Fruit fly (Drosophila melanogaster) whole organism, prepupa: ENCODE data around the gene Gdi.

ENCODE experiments used
- CG32006 ChIP-seq: fragments of 200-800 bp; sonication (Bioruptor generic); optimal IDR thresholded peaks from 3 replicates; lab custom pipeline; 2017; ENCODE audit warnings: missing biosample characterization, mild to moderate bottlenecking, missing genetic modification characterization
- CG6276 ChIP-seq: fragments of 200-800 bp; sonication (Bioruptor generic); optimal IDR thresholded peaks from 2 replicates; lab custom pipeline; 2017; ENCODE audit warnings: missing biosample characterization, mild to moderate bottlenecking, missing genetic modification characterization
- OdsH ChIP-seq: fragments of 200-800 bp; sonication (Bioruptor generic); optimal IDR thresholded peaks from 3 replicates; lab custom pipeline; 2016; ENCODE audit warnings: missing biosample characterization, missing genetic modification characterization
- Sox102F ChIP-seq: fragments of 200-800 bp; sonication (Bioruptor generic); optimal IDR thresholded peaks from 2 replicates; lab custom pipeline; 2016; ENCODE audit warnings: missing biosample characterization, mild to moderate bottlenecking, missing genetic modification characterization

DNA sequence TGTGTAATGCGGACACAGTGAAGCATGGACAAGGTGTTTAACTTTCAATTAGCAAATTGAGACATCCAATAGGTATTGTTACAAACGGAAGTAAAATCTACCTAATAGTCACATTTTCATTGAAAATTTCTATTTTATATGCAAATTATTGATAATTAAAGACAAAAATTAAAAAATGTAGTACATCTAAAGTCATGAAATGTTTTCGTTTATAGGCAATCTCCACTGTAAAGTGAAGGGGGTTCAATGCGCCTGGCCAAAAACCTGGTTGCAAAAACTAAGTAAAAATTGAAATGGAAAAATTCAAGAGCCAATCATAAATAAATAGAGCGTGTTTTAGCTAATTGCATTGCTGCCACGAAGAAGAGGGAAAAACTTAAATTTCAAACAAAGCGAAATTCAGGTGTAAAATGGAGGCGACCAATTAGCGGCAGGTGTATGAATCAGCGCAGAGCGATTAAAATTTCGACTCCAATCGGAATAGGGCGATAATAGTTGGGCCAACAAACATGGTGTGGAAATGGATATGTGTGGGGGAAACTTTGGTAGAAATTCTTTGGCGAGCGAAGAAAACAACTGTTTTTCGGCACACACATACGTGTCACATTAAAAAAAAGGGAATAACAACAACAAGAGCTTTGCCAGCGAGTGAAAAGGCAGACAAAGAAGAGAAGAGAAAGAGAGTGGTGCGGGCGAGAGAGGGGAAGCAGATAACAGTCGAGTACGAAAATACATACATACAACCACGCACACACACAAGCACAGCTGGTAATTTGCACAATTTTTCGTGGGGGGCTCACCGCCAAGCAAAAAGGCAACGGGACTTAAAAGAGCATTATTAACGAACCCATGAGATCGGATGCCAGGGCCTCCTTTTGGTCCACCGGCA lies 1.1 kb downstream of the Gdi start:
- peak; percentile 45 for TF ChIP-seq Sox102F (GFP tag; lab: Kevin White, UChicago)
- TF ChIP-seq CG32006 (GFP tag; lab: Kevin White, UChicago), result peak; percentile 31
- TF ChIP-seq CG6276 (GFP tag; lab: Kevin White, UChicago), result peak; percentile 56
- peak; percentile 10 for TF ChIP-seq OdsH (GFP tag; lab: Kevin White, UChicago)
